Worm (Caenorhabditis elegans) whole organism, young adult: ENCODE data around the gene T27F7.12.

Source experiments
- B0019.2 ChIP-seq: fragments of 200-800 bp; sonication (Bioruptor generic); conservative IDR thresholded peaks from 2 replicates; pipeline ENCODE4 v1.3.6; 2022; ENCODE audit warnings: missing genetic modification reagents, missing genetic modification characterization, missing compliant biosample characterization
- F37B4.10 ChIP-seq: fragments of 200-800 bp; sonication (Bioruptor generic); IDR thresholded peaks from 2 replicates; pipeline ENCODE4 v1.3.6; 2022; ENCODE audit warnings: missing genetic modification characterization, missing compliant biosample characterization
- F39B2.1 ChIP-seq: fragments of 200-800 bp; sonication (Bioruptor generic); IDR thresholded peaks from 2 replicates; pipeline ENCODE4 v1.3.6; 2022; ENCODE audit warnings: missing genetic modification reagents, missing genetic modification characterization, missing compliant biosample characterization
- F57C9.4 ChIP-seq: sonication (generic microtip); optimal IDR thresholded peaks from 2 replicates; lab custom pipeline; 2017; ENCODE audit warnings: mild to moderate bottlenecking, missing genetic modification characterization, missing compliant biosample characterization
- K11D2.4 ChIP-seq: fragments of 200-800 bp; sonication (Bioruptor generic); IDR thresholded peaks from 2 replicates; pipeline ENCODE4 v1.3.6; 2022; ENCODE audit warnings: missing genetic modification reagents, missing genetic modification characterization, missing compliant biosample characterization
- Y53F4B.3 ChIP-seq: fragments of 200-800 bp; sonication (Bioruptor generic); IDR thresholded peaks from 2 replicates; pipeline ENCODE4 v1.3.6; 2022; ENCODE audit warnings: missing genetic modification reagents, missing genetic modification characterization, missing compliant biosample characterization
- Y53G8AR.9 ChIP-seq: fragments of 200-800 bp; sonication (Bioruptor generic); conservative IDR thresholded peaks from 2 replicates; pipeline ENCODE4 v1.3.6; 2022; ENCODE audit warnings: missing genetic modification reagents, missing genetic modification characterization, missing compliant biosample characterization
- Y56A3A.18 ChIP-seq: fragments of 200-800 bp; sonication (Bioruptor generic); IDR thresholded peaks from 2 replicates; pipeline ENCODE4 v1.3.6; 2022; ENCODE audit warnings: missing genetic modification reagents, missing genetic modification characterization, missing compliant biosample characterization
- ZK185.1 ChIP-seq: sonication (generic microtip); optimal IDR thresholded peaks from 2 replicates; lab custom pipeline; 2016; ENCODE audit warnings: mild to moderate bottlenecking, missing genetic modification characterization, missing compliant biosample characterization; ENCODE audit not compliant: poor library complexity, severe bottlenecking
- akir-1 ChIP-seq: fragments of 200-800 bp; sonication (Bioruptor generic); optimal IDR thresholded peaks from 2 replicates; lab custom pipeline; 2018; ENCODE audit warnings: mild to moderate bottlenecking, missing genetic modification characterization, moderate library complexity, missing compliant biosample characterization
- aptf-2 ChIP-seq: fragments of 200-800 bp; sonication (Bioruptor generic); conservative IDR thresholded peaks from 2 replicates; pipeline ENCODE4 v1.3.6; 2022; ENCODE audit warnings: missing genetic modification reagents, missing genetic modification characterization, missing compliant biosample characterization
- atf-7 ChIP-seq: sonication (generic microtip); optimal IDR thresholded peaks from 2 replicates; lab custom pipeline; 2017; ENCODE audit warnings: mild to moderate bottlenecking, missing genetic modification characterization, missing compliant biosample characterization
- attf-5 ChIP-seq: fragments of 200-800 bp; sonication (Bioruptor generic); optimal IDR thresholded peaks from 2 replicates; lab custom pipeline; 2018; ENCODE audit warnings: mild to moderate bottlenecking, missing genetic modification characterization, missing compliant biosample characterization
- cebp-1 ChIP-seq, 2 experiments: fragments of 200-800 bp in 1 of 2; sonication (Bioruptor generic) in 1 of 2; sonication (generic microtip) in 1 of 2; IDR thresholded peaks in 1 of 2; optimal IDR thresholded peaks in 1 of 2; 2 replicates each; pipeline versions ENCODE4 v1.3.6 to Lab custom; 2017 to 2022; ENCODE audit warnings: missing compliant biosample characterization in 2 of 2, missing genetic modification characterization in 2 of 2, mild to moderate bottlenecking in 1 of 2, missing genetic modification reagents in 1 of 2, moderate library complexity in 1 of 2
- ceh-91 ChIP-seq: fragments of 200-800 bp; sonication (Bioruptor generic); IDR thresholded peaks from 2 replicates; pipeline ENCODE4 v1.3.6; 2022; ENCODE audit warnings: missing genetic modification reagents, missing genetic modification characterization, missing compliant biosample characterization
- dox-1 ChIP-seq: fragments of 200-800 bp; sonication (Bioruptor generic); IDR thresholded peaks from 2 replicates; pipeline ENCODE4 v1.3.6; 2022; ENCODE audit warnings: missing genetic modification reagents, missing genetic modification characterization, missing compliant biosample characterization
- ets-4 ChIP-seq: fragments of 200-800 bp; sonication (Bioruptor generic); optimal IDR thresholded peaks from 2 replicates; lab custom pipeline; 2018; ENCODE audit warnings: mild to moderate bottlenecking, missing genetic modification characterization, missing compliant biosample characterization
- him-1 ChIP-seq: sonication (generic microtip); optimal IDR thresholded peaks from 2 replicates; lab custom pipeline; 2016; ENCODE audit warnings: missing genotype, missing genetic modification reagents, missing genetic modification characterization, missing compliant biosample characterization
- lin-40 ChIP-seq: sonication (generic microtip); optimal IDR thresholded peaks from 2 replicates; lab custom pipeline; 2016; ENCODE audit warnings: missing genetic modification characterization, mild to moderate bottlenecking, missing compliant biosample characterization, missing genotype, missing genetic modification reagents
- lin-54 ChIP-seq: fragments of 200-800 bp; sonication (Bioruptor generic); optimal IDR thresholded peaks from 2 replicates; lab custom pipeline; 2018; ENCODE audit warnings: mild to moderate bottlenecking, missing genetic modification characterization, missing compliant biosample characterization
- lir-1 ChIP-seq: fragments of 200-800 bp; sonication (Bioruptor generic); conservative IDR thresholded peaks from 2 replicates; pipeline ENCODE4 v1.3.6; 2022; ENCODE audit warnings: missing genetic modification reagents, missing genetic modification characterization, missing compliant biosample characterization
- lsl-1 ChIP-seq: fragments of 200-800 bp; sonication (Bioruptor generic); optimal IDR thresholded peaks from 2 replicates; lab custom pipeline; 2018; ENCODE audit warnings: mild to moderate bottlenecking, missing genetic modification characterization, moderate library complexity, missing compliant biosample characterization
- madf-10 ChIP-seq: sonication (generic microtip); optimal IDR thresholded peaks from 2 replicates; lab custom pipeline; 2016; ENCODE audit warnings: mild to moderate bottlenecking, missing genetic modification characterization, missing compliant biosample characterization
- madf-3 ChIP-seq: fragments of 200-800 bp; sonication (Bioruptor generic); IDR thresholded peaks from 2 replicates; pipeline ENCODE4 v1.3.6; 2022; ENCODE audit warnings: missing genetic modification reagents, missing genetic modification characterization, missing compliant biosample characterization
- nfyb-1 ChIP-seq: fragments of 200-800 bp; sonication (Bioruptor generic); IDR thresholded peaks from 2 replicates; pipeline ENCODE4 v1.3.6; 2022; ENCODE audit warnings: missing genetic modification reagents, missing genetic modification characterization, missing compliant biosample characterization
- nhr-27 ChIP-seq: fragments of 200-800 bp; sonication (Bioruptor generic); optimal IDR thresholded peaks from 2 replicates; lab custom pipeline; 2018; ENCODE audit warnings: mild to moderate bottlenecking, missing genetic modification characterization, moderate library complexity, missing compliant biosample characterization
- nhr-80 ChIP-seq: sonication (generic microtip); optimal IDR thresholded peaks from 2 replicates; lab custom pipeline; 2016; ENCODE audit warnings: missing genetic modification characterization, missing compliant biosample characterization
- rec-8 ChIP-seq, 2 experiments: sonication (generic microtip); optimal IDR thresholded peaks; 2 replicates each; lab custom pipeline; 2016; ENCODE audit warnings: mild to moderate bottlenecking in 2 of 2, missing genetic modification characterization in 2 of 2, missing genetic modification reagents in 2 of 2, missing genotype in 2 of 2, missing biosample characterization in 1 of 2, missing compliant biosample characterization in 1 of 2, moderate library complexity in 1 of 2
- somi-1 ChIP-seq: fragments of 200-800 bp; sonication (Bioruptor generic); optimal IDR thresholded peaks from 2 replicates; lab custom pipeline; 2018; ENCODE audit warnings: mild to moderate bottlenecking, missing genetic modification characterization, missing compliant biosample characterization
- tbp1 ChIP-seq: fragments of 200-800 bp; sonication (Bioruptor generic); optimal IDR thresholded peaks from 2 replicates; lab custom pipeline; 2018; ENCODE audit warnings: mild to moderate bottlenecking, missing genetic modification characterization, missing compliant biosample characterization
- ztf-18 ChIP-seq: sonication (generic microtip); optimal IDR thresholded peaks from 2 replicates; lab custom pipeline; 2016; ENCODE audit warnings: missing genotype, mild to moderate bottlenecking, missing genetic modification characterization, missing compliant biosample characterization
- ztf-22 ChIP-seq: fragments of 200-800 bp; sonication (Bioruptor generic); optimal IDR thresholded peaks from 2 replicates; lab custom pipeline; 2018; ENCODE audit warnings: mild to moderate bottlenecking, missing genetic modification characterization, moderate library complexity, missing compliant biosample characterization
- ztf-26 ChIP-seq: sonication (generic microtip); optimal IDR thresholded peaks from 2 replicates; lab custom pipeline; 2017; ENCODE audit warnings: missing genetic modification characterization, missing compliant biosample characterization
- ztf-3 ChIP-seq: fragments of 200-800 bp; sonication (Bioruptor generic); optimal IDR thresholded peaks from 2 replicates; lab custom pipeline; 2018; ENCODE audit warnings: mild to moderate bottlenecking, missing genetic modification characterization, missing compliant biosample characterization

T27F7.12 gene

DNA sequence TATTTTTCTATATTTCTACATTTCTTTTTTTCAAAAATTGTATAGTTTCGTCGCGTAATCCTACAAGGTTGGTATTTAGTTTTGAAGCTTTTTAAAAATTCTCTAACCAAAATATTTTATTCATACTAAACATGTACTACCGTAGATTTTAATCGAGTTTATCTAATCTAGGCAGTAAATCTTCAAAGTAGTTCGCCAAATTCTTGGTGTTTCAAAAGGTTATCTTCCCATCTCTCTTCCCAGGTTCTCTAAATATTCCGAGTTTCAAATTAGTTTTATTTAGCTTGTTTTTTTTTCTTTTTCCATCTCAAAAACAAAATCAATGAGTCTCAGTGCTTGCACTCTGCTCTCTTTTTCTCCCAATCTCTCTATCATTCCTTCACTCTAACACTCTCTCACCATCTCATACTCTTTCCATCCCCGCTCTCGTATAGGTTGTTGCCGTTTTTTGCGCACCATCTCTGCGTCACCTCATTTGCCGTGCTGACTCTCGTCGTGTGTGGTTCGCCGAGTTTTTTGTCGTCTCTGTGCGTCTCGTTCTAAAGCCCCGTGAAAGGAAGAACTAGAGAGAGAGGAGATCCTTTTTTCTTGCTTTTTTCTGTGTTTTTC is 27.2 kb downstream of the T27F7.12 start (continued):
- TF ChIP-seq nhr-80 (peak; percentile 64), ztf-3 (GFP tag; lab: Kevin White, UChicago) (no peak), lin-40 (peak; percentile 80), rec-8 (tag; optimal IDR thresholded peaks at IDR 0.05; lab: Kevin White, UChicago) (no peak), nfyb-1 (GFP tag; lab: Robert Waterston, UW) (0 out of 2 replicates have a peak, but pooled peaks have one; percentile 16), lin-54 (GFP tag; lab: Kevin White, UChicago) (no peak), ztf-18 (tag; lab: Kevin White, UChicago) (peak; percentile 17), F37B4.10 (GFP tag; lab: Robert Waterston, UW) (no peak), nhr-27 (tag; lab: Kevin White, UChicago) (no peak), K11D2.4 (GFP tag; lab: Robert Waterston, UW) (peak; percentile 74; the same call in 1 of the 2 replicates), attf-5 (GFP tag; lab: Kevin White, UChicago) (peak; percentile 63)

DNA sequence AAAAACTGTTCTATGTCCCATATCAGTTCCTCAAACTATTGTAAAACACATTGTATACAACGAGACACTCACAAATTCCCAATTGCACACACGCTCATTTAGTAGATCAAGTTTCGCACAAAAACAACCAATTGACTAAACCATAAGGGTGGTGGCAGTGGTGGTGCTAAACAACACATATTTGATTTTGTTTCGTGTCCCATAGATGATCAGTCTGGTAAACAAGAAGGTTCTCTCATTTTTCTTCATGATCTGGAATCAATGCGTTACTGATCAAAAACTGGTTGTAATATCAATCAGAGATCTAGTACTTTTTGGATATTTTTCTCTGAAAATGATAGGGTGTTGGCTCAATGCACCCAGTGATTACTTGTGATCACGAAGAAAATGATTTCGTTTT is 28.7 kb downstream of the T27F7.12 start:
- TF ChIP-seq lir-1 (GFP tag; lab: Robert Waterston, UW), result no peak
- no peak for TF ChIP-seq aptf-2
- no peak for TF ChIP-seq ets-4 (GFP tag; lab: Kevin White, UChicago)
- TF ChIP-seq F57C9.4 (tag; lab: Kevin White, UChicago), result no peak
- TF ChIP-seq him-1 (tag; lab: Kevin White, UChicago), result no peak
- TF ChIP-seq F39B2.1 (GFP tag; lab: Robert Waterston, UW), result no peak
- TF ChIP-seq madf-3, result no peak
- no peak for TF ChIP-seq B0019.2 (GFP tag; lab: Robert Waterston, UW)

DNA sequence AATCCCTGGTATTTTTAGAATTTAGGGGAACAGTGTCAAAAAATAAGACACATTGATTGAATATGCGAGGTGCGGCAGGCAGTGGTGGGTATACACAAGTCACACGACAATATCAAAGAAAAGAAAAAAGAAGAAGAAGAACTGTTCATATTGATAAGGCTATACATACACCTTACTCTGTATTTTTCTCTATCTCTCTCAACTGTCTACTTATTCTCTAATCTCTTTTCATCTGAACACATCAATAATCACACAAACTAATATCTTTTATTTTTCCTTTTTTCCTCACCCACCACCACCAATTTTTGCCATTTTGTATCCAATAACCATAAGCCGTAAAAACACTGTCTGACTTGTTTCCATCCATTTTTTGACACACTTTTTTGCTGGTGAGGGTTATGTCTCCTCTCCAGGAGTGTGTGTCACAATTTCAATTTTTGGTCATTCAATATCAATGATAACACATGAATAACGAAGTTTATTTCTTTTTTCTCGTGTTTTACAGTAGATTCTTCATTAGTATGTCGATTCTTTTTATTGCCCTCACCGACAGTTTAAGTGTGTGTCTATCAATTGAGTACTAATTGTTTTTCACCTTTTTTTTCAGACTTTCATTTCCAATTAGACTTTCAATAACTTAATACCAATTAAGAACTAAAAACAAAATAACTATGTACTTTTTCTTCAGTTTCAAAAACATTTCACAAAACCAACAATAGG is 29.6 kb downstream of the T27F7.12 start:
- no peak for TF ChIP-seq cebp-1 (GFP tag; IDR thresholded peaks at IDR 0.05; lab: Robert Waterston, UW)
- peak; percentile 36 for TF ChIP-seq cebp-1 (tag; optimal IDR thresholded peaks at IDR 0.05; lab: Kevin White, UChicago)
- peak; percentile 39 for TF ChIP-seq ztf-26
- TF ChIP-seq dox-1 (GFP tag; lab: Robert Waterston, UW), result peak; percentile 60
- TF ChIP-seq lsl-1 (GFP tag; lab: Kevin White, UChicago), result no peak
- TF ChIP-seq Y53F4B.3 (GFP tag; lab: Robert Waterston, UW), result no peak
- TF ChIP-seq attf-5 (GFP tag; lab: Kevin White, UChicago), result peak; percentile 38
- peak; percentile 90 for TF ChIP-seq nhr-80
- TF ChIP-seq madf-10 (tag; lab: Kevin White, UChicago), result peak; percentile 17
- no peak for TF ChIP-seq akir-1
- TF ChIP-seq somi-1 (GFP tag; lab: Kevin White, UChicago), result peak; percentile 10
- peak; percentile 18 for TF ChIP-seq atf-7 (tag; lab: Kevin White, UChicago)
- TF ChIP-seq Y53G8AR.9 (GFP tag; lab: Robert Waterston, UW), result no peak
- peak; percentile 18 for TF ChIP-seq ZK185.1 (tag; lab: Kevin White, UChicago)
- no peak for TF ChIP-seq ceh-91 (GFP tag; lab: Robert Waterston, UW)
- peak; percentile 13 for TF ChIP-seq tbp1 (GFP tag; lab: Kevin White, UChicago)
- no peak for TF ChIP-seq Y56A3A.18 (GFP tag; lab: Robert Waterston, UW)
- no peak for TF ChIP-seq madf-3
- TF ChIP-seq lin-40, result peak; percentile 44
- no peak for TF ChIP-seq ztf-22 (GFP tag; lab: Kevin White, UChicago)
